Fruit fly (Drosophila melanogaster): ENCODE measurements around the gene cv.
A peak's percentile ranks its signal among the peaks of the same experiment; 100 is the strongest.

The cv gene

dm6 chrX:5724744-5725185 is 35.0 kb downstream of the cv start (continued):
- TF ChIP-seq CG9609 (GFP tag; optimal IDR thresholded peaks at IDR 0.05) (peak; percentile 7), stwl (tag; optimal IDR thresholded peaks at IDR 0.05) (no peak), CG17802 (tag; optimal IDR thresholded peaks at IDR 0.05) (peak; percentile 48), tup (GFP tag; optimal IDR thresholded peaks at IDR 0.05) (no peak), btn (GFP tag; optimal IDR thresholded peaks at IDR 0.05) (peak; percentile 8), az2 (GFP tag; optimal IDR thresholded peaks at IDR 0.05) (peak; percentile 43), ase (GFP tag; IDR thresholded peaks at IDR 0.05) (peak; percentile 52; the same call in 1 of the 3 replicates), chn (GFP tag; optimal IDR thresholded peaks at IDR 0.05) (no peak), esg (GFP tag; conservative IDR thresholded peaks at IDR 0.05) (peak; percentile 53), CG2199 (GFP tag; IDR thresholded peaks at IDR 0.05) (no peak), emc (GFP tag; optimal IDR thresholded peaks at IDR 0.05) (no peak), gcm2 (GFP tag; optimal IDR thresholded peaks at IDR 0.05) (no peak), Trl (optimal IDR thresholded peaks at IDR 0.05) (no peak), Trl (GFP tag; optimal IDR thresholded peaks at IDR 0.05) (peak; percentile 29), CG3726 (GFP tag; IDR thresholded peaks at IDR 0.05) (peak; percentile 45; the same call in 1 of the 3 replicates), tll (GFP tag; optimal IDR thresholded peaks at IDR 0.05) (no peak), H15 (GFP tag; IDR thresholded peaks at IDR 0.05) (peak; percentile 30; the same call in 1 of the 3 replicates), CG9876 (GFP tag; optimal IDR thresholded peaks at IDR 0.05) (peak; percentile 28), seq (GFP tag; IDR thresholded peaks at IDR 0.05) (no peak; the same call in 1 of the 2 replicates), ATbp (GFP tag; optimal IDR thresholded peaks at IDR 0.05) (peak; percentile 85), CG8765 (GFP tag; IDR thresholded peaks at IDR 0.05) (peak; percentile 37; the same call in 1 of the 2 replicates), CG4707 (GFP tag; optimal IDR thresholded peaks at IDR 0.05) (peak; percentile 66), prd (optimal IDR thresholded peaks at IDR 0.05) (no peak), prd (GFP tag; IDR thresholded peaks at IDR 0.05) (peak; percentile 64), tgo (GFP tag; IDR thresholded peaks at IDR 0.05) (peak; percentile 38; the same call in 1 of the 3 replicates), gcm (GFP tag; optimal IDR thresholded peaks at IDR 0.05) (peak; percentile 35), CG10366 (GFP tag; IDR thresholded peaks at IDR 0.05) (peak; percentile 40; the same call in 1 of the 2 replicates), CG5180 (GFP tag; optimal IDR thresholded peaks at IDR 0.05) (peak; percentile 9), Oaz (GFP tag; IDR thresholded peaks at IDR 0.05) (0 out of 2 replicates have a peak, but pooled peaks have one; percentile 19), Xrp1 (GFP tag; IDR thresholded peaks at IDR 0.05) (peak; percentile 58), p53 (GFP tag; optimal IDR thresholded peaks at IDR 0.05) (no peak), eve (GFP tag; optimal IDR thresholded peaks at IDR 0.05) (peak in 1 of 2 experiments; percentile 42), Bgb (GFP tag; IDR thresholded peaks at IDR 0.05; ENCODE audit: partially characterized antibody) (no peak), Atf6 (GFP tag; IDR thresholded peaks at IDR 0.05) (no peak), ham (GFP tag; IDR thresholded peaks at IDR 0.05) (no peak), CG9797 (GFP tag; optimal IDR thresholded peaks at IDR 0.05) (no peak), zen2 (GFP tag; IDR thresholded peaks at IDR 0.05; ENCODE audit: partially characterized antibody) (no peak), aop (GFP tag; IDR thresholded peaks at IDR 0.05) (no peak), CoRest (tag; optimal IDR thresholded peaks at IDR 0.05) (peak; percentile 37), CG34376 (GFP tag; optimal IDR thresholded peaks at IDR 0.05) (no peak), her (GFP tag; optimal IDR thresholded peaks at IDR 0.05) (no peak), Stat92E (GFP tag; optimal IDR thresholded peaks at IDR 0.05) (no peak), CG12104 (GFP tag; optimal IDR thresholded peaks at IDR 0.05) (peak; percentile 15), CG3281 (GFP tag; optimal IDR thresholded peaks at IDR 0.05) (no peak), Hmx (GFP tag; optimal IDR thresholded peaks at IDR 0.05) (no peak), eyg (GFP tag; optimal IDR thresholded peaks at IDR 0.05) (peak; percentile 48), nau (GFP tag; optimal IDR thresholded peaks at IDR 0.05) (peak; percentile 62), CG4404 (GFP tag; IDR thresholded peaks at IDR 0.05) (peak; percentile 35), NfI (GFP tag; optimal IDR thresholded peaks at IDR 0.05) (no peak), Sox102F (GFP tag; optimal IDR thresholded peaks at IDR 0.05) (peak; percentile 71), NFAT (GFP tag; IDR thresholded peaks at IDR 0.05) (no peak)
